Worm (Caenorhabditis elegans) whole organism, young adult: ENCODE measurements around the gene ugt-63.

ENCODE experiments used
- B0019.2 ChIP-seq: fragments of 200-800 bp; sonication (Bioruptor generic); conservative IDR thresholded peaks from 2 replicates; pipeline ENCODE4 v1.3.6; 2022; ENCODE audit warnings: missing genetic modification reagents, missing genetic modification characterization, missing compliant biosample characterization
- F52B5.7 ChIP-seq: sonication (generic microtip); optimal IDR thresholded peaks from 2 replicates; lab custom pipeline; 2016; ENCODE audit warnings: mild to moderate bottlenecking, missing genetic modification characterization, missing compliant biosample characterization
- F57A8.1 ChIP-seq: fragments of 200-800 bp; sonication (Bioruptor generic); optimal IDR thresholded peaks from 2 replicates; lab custom pipeline; 2018; ENCODE audit warnings: mild to moderate bottlenecking, missing genetic modification characterization, moderate library complexity, missing compliant biosample characterization
- K11D2.4 ChIP-seq: fragments of 200-800 bp; sonication (Bioruptor generic); IDR thresholded peaks from 2 replicates; pipeline ENCODE4 v1.3.6; 2022; ENCODE audit warnings: missing genetic modification reagents, missing genetic modification characterization, missing compliant biosample characterization
- K12H6.12 ChIP-seq: fragments of 200-800 bp; sonication (Bioruptor generic); optimal IDR thresholded peaks from 2 replicates; lab custom pipeline; 2018; ENCODE audit warnings: mild to moderate bottlenecking, missing genetic modification characterization, missing compliant biosample characterization
- bed-2 ChIP-seq: fragments of 200-800 bp; sonication (Bioruptor generic); IDR thresholded peaks from 2 replicates; pipeline ENCODE4 v1.3.6; 2022; ENCODE audit warnings: missing genetic modification reagents, missing genetic modification characterization, missing compliant biosample characterization
- dpl-1 ChIP-seq: fragments of 150-350 bp; optimal IDR thresholded peaks from 2 replicates; lab custom pipeline; 2014; ENCODE audit warnings: missing biosample characterization, missing genetic modification reagents, missing genetic modification characterization
- lir-1 ChIP-seq: fragments of 200-800 bp; sonication (Bioruptor generic); conservative IDR thresholded peaks from 2 replicates; pipeline ENCODE4 v1.3.6; 2022; ENCODE audit warnings: missing genetic modification reagents, missing genetic modification characterization, missing compliant biosample characterization
- mcd-1 ChIP-seq: fragments of 200-800 bp; sonication (Bioruptor generic); IDR thresholded peaks from 2 replicates; pipeline ENCODE4 v1.3.6; 2022; ENCODE audit warnings: missing genetic modification reagents, missing genetic modification characterization, missing compliant biosample characterization
- nhr-90 ChIP-seq: sonication (generic microtip); optimal IDR thresholded peaks from 2 replicates; lab custom pipeline; 2016; ENCODE audit warnings: missing genotype, mild to moderate bottlenecking, missing genetic modification characterization, missing compliant biosample characterization
- rec-8 ChIP-seq, 2 experiments: sonication (generic microtip); optimal IDR thresholded peaks; 2 replicates each; lab custom pipeline; 2016; ENCODE audit warnings: mild to moderate bottlenecking in 2 of 2, missing genetic modification characterization in 2 of 2, missing genetic modification reagents in 2 of 2, missing genotype in 2 of 2, missing biosample characterization in 1 of 2, missing compliant biosample characterization in 1 of 2, moderate library complexity in 1 of 2
- repo-1 ChIP-seq: sonication (generic microtip); optimal IDR thresholded peaks from 2 replicates; lab custom pipeline; 2017; ENCODE audit warnings: mild to moderate bottlenecking, missing genetic modification characterization, missing compliant biosample characterization
- snpc-1.3 ChIP-seq: sonication (generic microtip); optimal IDR thresholded peaks from 2 replicates; lab custom pipeline; 2017; ENCODE audit warnings: missing genetic modification characterization, mild to moderate bottlenecking, missing compliant biosample characterization, antibody characterized with exemption, moderate library complexity, missing genotype, missing genetic modification reagents; ENCODE audit not compliant: insufficient read depth

ce11 chrV:5155516-5155915, 44.9 kb upstream of the ugt-63 start, which contains the start of gene srx-38:
- TF ChIP-seq K11D2.4 (GFP tag; lab: Robert Waterston, UW) (no peak), mcd-1 (no peak), F52B5.7 (tag; lab: Kevin White, UChicago) (no peak), dpl-1 (GFP tag; lab: Kevin White, UChicago) (no peak), repo-1 (tag; lab: Kevin White, UChicago) (no peak), F57A8.1 (GFP tag; lab: Kevin White, UChicago) (no peak), K12H6.12 (tag; lab: Kevin White, UChicago) (no peak), lir-1 (GFP tag; lab: Robert Waterston, UW) (no peak), bed-2 (no peak), rec-8 (tag; optimal IDR thresholded peaks at IDR 0.05; lab: Kevin White, UChicago) (no peak), snpc-1.3 (tag; lab: Kevin White, UChicago) (no peak), nhr-90 (tag; lab: Kevin White, UChicago) (no peak), B0019.2 (GFP tag; lab: Robert Waterston, UW) (no peak)
